Fruit fly (Drosophila melanogaster) whole organism: ENCODE data around the gene Ogdh.

Experiments
- CG8478 ChIP-seq: fragments of >200 bp; optimal IDR thresholded peaks from 2 replicates; lab custom pipeline; 2018; ENCODE audit warnings: inconsistent platforms
- psq ChIP-seq: fragments of >200 bp; optimal IDR thresholded peaks from 2 replicates; lab custom pipeline; 2017

- TF ChIP-seq psq (no peak), CG8478 (lab: Kevin White, UChicago) (no peak)
Measured at dm6 chr3L:16977311-16977710, 22.7 kb downstream of the Ogdh start.
